Worm (Caenorhabditis elegans) whole organism, young adult: ENCODE data around the gene maph-1.3.

ENCODE experiments used
- B0019.2 ChIP-seq: fragments of 200-800 bp; sonication (Bioruptor generic); conservative IDR thresholded peaks from 2 replicates; pipeline ENCODE4 v1.3.6; 2022; ENCODE audit warnings: missing genetic modification reagents, missing genetic modification characterization, missing compliant biosample characterization
- B0261.1 ChIP-seq: sonication (generic microtip); optimal IDR thresholded peaks from 2 replicates; lab custom pipeline; 2016; ENCODE audit warnings: mild to moderate bottlenecking, missing genetic modification characterization, moderate library complexity, missing compliant biosample characterization
- F22D6.2 ChIP-seq: sonication (generic microtip); optimal IDR thresholded peaks from 2 replicates; lab custom pipeline; 2016; ENCODE audit warnings: mild to moderate bottlenecking, missing genetic modification characterization, missing compliant biosample characterization
- F23B12.7 ChIP-seq: sonication (generic microtip); optimal IDR thresholded peaks from 2 replicates; lab custom pipeline; 2017; ENCODE audit warnings: missing genetic modification characterization, mild to moderate bottlenecking, missing compliant biosample characterization, antibody characterized with exemption, moderate library complexity; ENCODE audit not compliant: insufficient read depth
- F52B5.7 ChIP-seq: sonication (generic microtip); optimal IDR thresholded peaks from 2 replicates; lab custom pipeline; 2016; ENCODE audit warnings: mild to moderate bottlenecking, missing genetic modification characterization, missing compliant biosample characterization
- F57A8.1 ChIP-seq: fragments of 200-800 bp; sonication (Bioruptor generic); optimal IDR thresholded peaks from 2 replicates; lab custom pipeline; 2018; ENCODE audit warnings: mild to moderate bottlenecking, missing genetic modification characterization, moderate library complexity, missing compliant biosample characterization
- Y53F4B.3 ChIP-seq: fragments of 200-800 bp; sonication (Bioruptor generic); IDR thresholded peaks from 2 replicates; pipeline ENCODE4 v1.3.6; 2022; ENCODE audit warnings: missing genetic modification reagents, missing genetic modification characterization, missing compliant biosample characterization
- Y95B8A.8 ChIP-seq: fragments of 200-800 bp; sonication (Bioruptor generic); IDR thresholded peaks from 2 replicates; pipeline ENCODE4 v1.3.6; 2022; ENCODE audit warnings: missing genetic modification reagents, missing genetic modification characterization, missing compliant biosample characterization
- akir-1 ChIP-seq: fragments of 200-800 bp; sonication (Bioruptor generic); optimal IDR thresholded peaks from 2 replicates; lab custom pipeline; 2018; ENCODE audit warnings: mild to moderate bottlenecking, missing genetic modification characterization, moderate library complexity, missing compliant biosample characterization
- ama-1 ChIP-seq, 3 experiments: fragments of 150-350 bp in 1 of 3; sonication (generic microtip) in 2 of 3; optimal IDR thresholded peaks; 2 replicates each; lab custom pipeline; 2014 to 2018; ENCODE audit warnings: missing biosample characterization in 2 of 3, missing genetic modification characterization in 2 of 3, missing genetic modification reagents in 2 of 3
- aptf-3 ChIP-seq: fragments of 200-800 bp; sonication (Bioruptor generic); IDR thresholded peaks from 2 replicates; pipeline ENCODE4 v1.3.6; 2022; ENCODE audit warnings: missing genetic modification characterization, missing compliant biosample characterization
- atf-7 ChIP-seq: sonication (generic microtip); optimal IDR thresholded peaks from 2 replicates; lab custom pipeline; 2017; ENCODE audit warnings: mild to moderate bottlenecking, missing genetic modification characterization, missing compliant biosample characterization
- attf-5 ChIP-seq: fragments of 200-800 bp; sonication (Bioruptor generic); optimal IDR thresholded peaks from 2 replicates; lab custom pipeline; 2018; ENCODE audit warnings: mild to moderate bottlenecking, missing genetic modification characterization, missing compliant biosample characterization
- cebp-1 ChIP-seq, 2 experiments: fragments of 200-800 bp in 1 of 2; sonication (Bioruptor generic) in 1 of 2; sonication (generic microtip) in 1 of 2; IDR thresholded peaks in 1 of 2; optimal IDR thresholded peaks in 1 of 2; 2 replicates each; pipeline versions ENCODE4 v1.3.6 to Lab custom; 2017 to 2022; ENCODE audit warnings: missing compliant biosample characterization in 2 of 2, missing genetic modification characterization in 2 of 2, mild to moderate bottlenecking in 1 of 2, missing genetic modification reagents in 1 of 2, moderate library complexity in 1 of 2
- cebp-2 ChIP-seq: fragments of 200-800 bp; sonication (Bioruptor generic); IDR thresholded peaks from 2 replicates; pipeline ENCODE4 v1.3.6; 2022; ENCODE audit warnings: missing genetic modification characterization, missing compliant biosample characterization
- ceh-100 ChIP-seq: fragments of 200-800 bp; sonication (Bioruptor generic); IDR thresholded peaks from 2 replicates; pipeline ENCODE4 v1.3.6; 2022; ENCODE audit warnings: missing genetic modification reagents, missing genetic modification characterization, missing compliant biosample characterization
- ceh-27 ChIP-seq: fragments of 200-800 bp; sonication (Bioruptor generic); optimal IDR thresholded peaks from 2 replicates; lab custom pipeline; 2018; ENCODE audit warnings: mild to moderate bottlenecking, missing genetic modification characterization, moderate library complexity, missing compliant biosample characterization
- ceh-79 ChIP-seq: sonication (generic microtip); optimal IDR thresholded peaks from 2 replicates; lab custom pipeline; 2017; ENCODE audit warnings: mild to moderate bottlenecking, missing genetic modification characterization, missing compliant biosample characterization
- dox-1 ChIP-seq: fragments of 200-800 bp; sonication (Bioruptor generic); IDR thresholded peaks from 2 replicates; pipeline ENCODE4 v1.3.6; 2022; ENCODE audit warnings: missing genetic modification reagents, missing genetic modification characterization, missing compliant biosample characterization
- dpff-1 ChIP-seq: sonication (generic microtip); optimal IDR thresholded peaks from 2 replicates; lab custom pipeline; 2017; ENCODE audit warnings: mild to moderate bottlenecking, missing genetic modification characterization, missing compliant biosample characterization
- dpl-1 ChIP-seq: fragments of 150-350 bp; optimal IDR thresholded peaks from 2 replicates; lab custom pipeline; 2014; ENCODE audit warnings: missing biosample characterization, missing genetic modification reagents, missing genetic modification characterization
- egrh-3 ChIP-seq: fragments of 200-800 bp; sonication (Bioruptor generic); IDR thresholded peaks from 2 replicates; pipeline ENCODE4 v1.3.6; 2022; ENCODE audit warnings: missing genetic modification reagents, missing genetic modification characterization, missing compliant biosample characterization
- gei-17 ChIP-seq: fragments of 200-800 bp; sonication (Bioruptor generic); optimal IDR thresholded peaks from 2 replicates; lab custom pipeline; 2018; ENCODE audit warnings: mild to moderate bottlenecking, missing genetic modification characterization, missing compliant biosample characterization
- hmg-1.2 ChIP-seq: fragments of 200-800 bp; sonication (Bioruptor generic); IDR thresholded peaks from 2 replicates; pipeline ENCODE4 v1.3.6; 2022; ENCODE audit warnings: missing genetic modification reagents, missing genetic modification characterization, missing compliant biosample characterization
- hmg-20 ChIP-seq: fragments of 200-800 bp; sonication (Bioruptor generic); IDR thresholded peaks from 2 replicates; pipeline ENCODE4 v1.3.6; 2022; ENCODE audit warnings: missing genetic modification reagents, missing genetic modification characterization, missing compliant biosample characterization
- lin-54 ChIP-seq: fragments of 200-800 bp; sonication (Bioruptor generic); optimal IDR thresholded peaks from 2 replicates; lab custom pipeline; 2018; ENCODE audit warnings: mild to moderate bottlenecking, missing genetic modification characterization, missing compliant biosample characterization
- lir-1 ChIP-seq: fragments of 200-800 bp; sonication (Bioruptor generic); conservative IDR thresholded peaks from 2 replicates; pipeline ENCODE4 v1.3.6; 2022; ENCODE audit warnings: missing genetic modification reagents, missing genetic modification characterization, missing compliant biosample characterization
- madf-3 ChIP-seq: fragments of 200-800 bp; sonication (Bioruptor generic); IDR thresholded peaks from 2 replicates; pipeline ENCODE4 v1.3.6; 2022; ENCODE audit warnings: missing genetic modification reagents, missing genetic modification characterization, missing compliant biosample characterization
- madf-8 ChIP-seq: fragments of 200-800 bp; sonication (Bioruptor generic); conservative IDR thresholded peaks from 2 replicates; pipeline ENCODE4 v1.3.6; 2022; ENCODE audit warnings: missing genetic modification reagents, missing genetic modification characterization, missing compliant biosample characterization
- mcd-1 ChIP-seq: fragments of 200-800 bp; sonication (Bioruptor generic); IDR thresholded peaks from 2 replicates; pipeline ENCODE4 v1.3.6; 2022; ENCODE audit warnings: missing genetic modification reagents, missing genetic modification characterization, missing compliant biosample characterization
- nfya-1 ChIP-seq: sonication (generic microtip); optimal IDR thresholded peaks from 2 replicates; lab custom pipeline; 2017; ENCODE audit warnings: antibody characterized with exemption, missing compliant biosample characterization, missing genetic modification characterization, borderline replicate concordance; ENCODE audit not compliant: insufficient read depth
- nhr-179 ChIP-seq: sonication (generic microtip); optimal IDR thresholded peaks from 2 replicates; lab custom pipeline; 2016; ENCODE audit warnings: mild to moderate bottlenecking, missing genetic modification characterization, missing compliant biosample characterization
- nhr-27 ChIP-seq: fragments of 200-800 bp; sonication (Bioruptor generic); optimal IDR thresholded peaks from 2 replicates; lab custom pipeline; 2018; ENCODE audit warnings: mild to moderate bottlenecking, missing genetic modification characterization, moderate library complexity, missing compliant biosample characterization
- nhr-80 ChIP-seq: sonication (generic microtip); optimal IDR thresholded peaks from 2 replicates; lab custom pipeline; 2016; ENCODE audit warnings: missing genetic modification characterization, missing compliant biosample characterization
- repo-1 ChIP-seq: sonication (generic microtip); optimal IDR thresholded peaks from 2 replicates; lab custom pipeline; 2017; ENCODE audit warnings: mild to moderate bottlenecking, missing genetic modification characterization, missing compliant biosample characterization
- snpc-1.1 ChIP-seq: sonication (generic microtip); optimal IDR thresholded peaks from 2 replicates; lab custom pipeline; 2017; ENCODE audit warnings: missing genetic modification characterization, mild to moderate bottlenecking, missing compliant biosample characterization, antibody characterized with exemption, moderate library complexity, missing genotype, missing genetic modification reagents; ENCODE audit not compliant: insufficient read depth
- snpc-4 ChIP-seq, 5 experiments: fragments of 150-350 bp in 1 of 5; sonication (generic microtip) in 4 of 5; optimal IDR thresholded peaks; 2 replicates each; lab custom pipeline; 2014 to 2018; ENCODE audit warnings: missing genetic modification characterization in 5 of 5, missing biosample characterization in 3 of 5, antibody characterized with exemption in 2 of 5, mild to moderate bottlenecking in 2 of 5, missing compliant biosample characterization in 2 of 5, missing genotype in 2 of 5, moderate library complexity in 2 of 5, missing genetic modification reagents in 1 of 5
- tbp1 ChIP-seq: fragments of 200-800 bp; sonication (Bioruptor generic); optimal IDR thresholded peaks from 2 replicates; lab custom pipeline; 2018; ENCODE audit warnings: mild to moderate bottlenecking, missing genetic modification characterization, missing compliant biosample characterization
- tbx-9 ChIP-seq: sonication (generic microtip); optimal IDR thresholded peaks from 2 replicates; lab custom pipeline; 2016; ENCODE audit warnings: borderline replicate concordance, missing genetic modification characterization, inconsistent platforms, missing compliant biosample characterization
- zfh-2 ChIP-seq: fragments of 200-800 bp; sonication (Bioruptor generic); conservative IDR thresholded peaks from 2 replicates; pipeline ENCODE4 v1.3.6; 2022; ENCODE audit warnings: missing genetic modification reagents, missing genetic modification characterization, missing compliant biosample characterization
- ztf-22 ChIP-seq: fragments of 200-800 bp; sonication (Bioruptor generic); optimal IDR thresholded peaks from 2 replicates; lab custom pipeline; 2018; ENCODE audit warnings: mild to moderate bottlenecking, missing genetic modification characterization, moderate library complexity, missing compliant biosample characterization
- ztf-26 ChIP-seq: sonication (generic microtip); optimal IDR thresholded peaks from 2 replicates; lab custom pipeline; 2017; ENCODE audit warnings: missing genetic modification characterization, missing compliant biosample characterization
- ztf-28 ChIP-seq: fragments of 200-800 bp; sonication (Bioruptor generic); IDR thresholded peaks from 2 replicates; pipeline ENCODE4 v1.3.6; 2022; ENCODE audit warnings: missing genetic modification reagents, missing genetic modification characterization, missing compliant biosample characterization

maph-1.3 gene

ce11 chrIII:3872978-3873377, 28.3 kb downstream of the maph-1.3 start:
- no peak for TF ChIP-seq nhr-179 (tag; lab: Kevin White, UChicago)
- TF ChIP-seq repo-1 (tag; lab: Kevin White, UChicago) = no peak
- peak; percentile 5 for TF ChIP-seq ama-1 (optimal IDR thresholded peaks at IDR 0.05; lab: Kevin White, UChicago)
- TF ChIP-seq ama-1 (GFP tag; optimal IDR thresholded peaks at IDR 0.05; lab: Kevin White, UChicago) = no peak
- no peak for TF ChIP-seq akir-1 (GFP tag; lab: Kevin White, UChicago)
- TF ChIP-seq F22D6.2 (tag; lab: Kevin White, UChicago) = no peak

ce11 chrIII:3873424-3873823, 28.7 kb downstream of the maph-1.3 start:
- TF ChIP-seq B0019.2 (GFP tag; lab: Robert Waterston, UW) = no peak
- peak; percentile 74 for TF ChIP-seq nhr-80 (tag; lab: Kevin White, UChicago)
- TF ChIP-seq snpc-4 (GFP tag; optimal IDR thresholded peaks at IDR 0.05; lab: Kevin White, UChicago) = no peak
- peak in 2 of 4 experiments; percentile 10 to 15 for TF ChIP-seq snpc-4 (tag; optimal IDR thresholded peaks at IDR 0.05; lab: Kevin White, UChicago)
- TF ChIP-seq aptf-3 = no peak
- TF ChIP-seq tbx-9 (tag; lab: Kevin White, UChicago) = no peak
- peak; percentile 31 for TF ChIP-seq attf-5
- TF ChIP-seq cebp-1 (GFP tag; IDR thresholded peaks at IDR 0.05; lab: Robert Waterston, UW) = no peak
- TF ChIP-seq cebp-1 (tag; optimal IDR thresholded peaks at IDR 0.05; lab: Kevin White, UChicago) = peak; percentile 58
- TF ChIP-seq mcd-1 (GFP tag; lab: Robert Waterston, UW) = no peak
- TF ChIP-seq nhr-27 (tag; lab: Kevin White, UChicago) = no peak
- 0 out of 2 replicates have a peak, but pooled peaks have one; percentile 5 for TF ChIP-seq madf-3 (GFP tag; lab: Robert Waterston, UW)
- TF ChIP-seq ztf-26 (tag; lab: Kevin White, UChicago) = no peak
- TF ChIP-seq F57A8.1 (GFP tag; lab: Kevin White, UChicago) = no peak
- no peak for TF ChIP-seq lir-1 (GFP tag; lab: Robert Waterston, UW)
- TF ChIP-seq gei-17 (GFP tag; lab: Kevin White, UChicago) = no peak
- no peak for TF ChIP-seq F23B12.7 (tag; lab: Kevin White, UChicago)
- no peak for TF ChIP-seq ceh-79 (tag; lab: Kevin White, UChicago)
- no peak for TF ChIP-seq lin-54 (GFP tag; lab: Kevin White, UChicago)
- no peak for TF ChIP-seq hmg-20 (GFP tag; lab: Robert Waterston, UW)
- no peak for TF ChIP-seq snpc-1.1 (tag; lab: Kevin White, UChicago)
- no peak for TF ChIP-seq dpl-1
- no peak for TF ChIP-seq dpff-1 (tag; lab: Kevin White, UChicago)
- TF ChIP-seq ztf-22 (GFP tag; lab: Kevin White, UChicago) = no peak
- TF ChIP-seq akir-1 (GFP tag; lab: Kevin White, UChicago) = no peak
- TF ChIP-seq nfya-1 = no peak
- TF ChIP-seq tbp1 = no peak
- TF ChIP-seq hmg-1.2 (GFP tag; lab: Robert Waterston, UW) = peak; percentile 46; the same call in 1 of the 2 replicates
- TF ChIP-seq cebp-2 (GFP tag; lab: Robert Waterston, UW) = no peak
- TF ChIP-seq Y95B8A.8 (GFP tag; lab: Robert Waterston, UW) = 0 out of 2 replicates have a peak, but pooled peaks have one; percentile 39
- no peak for TF ChIP-seq madf-8 (GFP tag; lab: Robert Waterston, UW)
- TF ChIP-seq zfh-2 (GFP tag; lab: Robert Waterston, UW) = peak; percentile 90
- TF ChIP-seq egrh-3 = 0 out of 2 replicates have a peak, but pooled peaks have one; percentile 5
- no peak for TF ChIP-seq B0261.1 (tag; lab: Kevin White, UChicago)
- TF ChIP-seq dox-1 (GFP tag; lab: Robert Waterston, UW) = no peak; the same call in 1 of the 2 replicates
- TF ChIP-seq ceh-100 = no peak
- no peak for TF ChIP-seq ztf-28 (GFP tag; lab: Robert Waterston, UW)
- TF ChIP-seq atf-7 = no peak
- no peak for TF ChIP-seq Y53F4B.3 (GFP tag; lab: Robert Waterston, UW)
- no peak for TF ChIP-seq F52B5.7 (tag; lab: Kevin White, UChicago)
- TF ChIP-seq ceh-27 = peak; percentile 32
